Worm (Caenorhabditis elegans): ENCODE measurements around the gene T24C4.5.

T24C4.5 gene

DNA sequence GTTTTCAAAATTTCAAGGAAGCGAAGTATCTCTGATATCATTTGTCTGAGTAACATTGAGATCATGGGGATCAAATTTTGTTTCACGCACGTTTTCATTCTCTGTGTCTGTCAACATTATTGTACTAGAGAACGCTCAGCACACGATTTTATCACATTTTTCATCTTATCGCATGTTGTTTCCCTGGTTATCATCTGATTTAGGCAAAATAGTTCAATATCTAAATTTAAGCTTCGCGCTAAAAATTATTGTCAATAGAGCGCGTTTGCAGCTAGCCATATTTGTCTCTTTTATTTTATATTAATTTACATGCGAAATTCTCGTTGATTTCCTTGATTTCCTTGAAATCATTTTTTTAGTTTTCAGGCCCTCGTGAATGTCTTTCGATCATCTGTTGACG, 34.0 kb downstream of the T24C4.5 start, which contains the start of gene K02F3.2 (continued):
- TF ChIP-seq rbr-2 (tag; optimal IDR thresholded peaks at IDR 0.05) (peak; percentile 25), duxl-1 (tag; optimal IDR thresholded peaks at IDR 0.05; ENCODE audit: poor library complexity) (peak; percentile 17), ZK337.2 (GFP tag; IDR thresholded peaks at IDR 0.05) (no peak), nhr-11 (tag; optimal IDR thresholded peaks at IDR 0.05) (peak; percentile 37), nhr-77 (tag; optimal IDR thresholded peaks at IDR 0.05) (peak; percentile 84)

DNA sequence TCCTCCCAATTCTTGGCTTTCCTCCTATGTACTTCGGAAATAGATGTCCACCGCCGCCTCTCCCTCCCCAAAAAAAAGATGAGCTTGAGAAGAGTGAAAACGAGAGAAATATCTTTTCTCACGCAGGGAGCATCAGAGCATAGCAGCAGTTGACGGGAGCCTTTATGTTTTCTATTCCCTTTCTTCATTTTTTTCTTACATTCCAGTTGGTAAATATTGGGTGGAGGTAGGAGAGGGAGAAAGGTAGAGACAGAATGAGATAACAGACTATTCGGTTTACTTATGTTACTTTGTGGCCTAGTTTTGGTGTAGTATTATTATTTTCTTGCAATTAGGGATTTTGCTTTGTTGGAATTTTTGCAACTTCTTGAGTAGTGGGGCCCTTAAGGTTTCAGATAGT, 35.0 kb downstream of the T24C4.5 start:
- no peak for TF ChIP-seq lir-3 (tag; optimal IDR thresholded peaks at IDR 0.05)
- no peak for TF ChIP-seq set-16 (GFP tag; IDR thresholded peaks at IDR 0.05)
- TF ChIP-seq unc-62 (GFP tag; optimal IDR thresholded peaks at IDR 0.05 in 1 of 2), result peak in 1 of 2 experiments; percentile 43
- TF ChIP-seq unc-62 (tag; optimal IDR thresholded peaks at IDR 0.05), result no peak
- TF ChIP-seq lin-15B (tag; optimal IDR thresholded peaks at IDR 0.05), result no peak
- no peak for TF ChIP-seq daf-12 (tag; optimal IDR thresholded peaks at IDR 0.05)
- TF ChIP-seq gei-8 (GFP tag; optimal IDR thresholded peaks at IDR 0.05), result no peak
- no peak for TF ChIP-seq ceh-28 (tag; optimal IDR thresholded peaks at IDR 0.05)
- no peak for TF ChIP-seq nhr-6 (tag; optimal IDR thresholded peaks at IDR 0.05)
- TF ChIP-seq daf-16 (GFP tag; optimal IDR thresholded peaks at IDR 0.05), result no peak
- TF ChIP-seq daf-16 (tag; optimal IDR thresholded peaks at IDR 0.05), result peak; percentile 17

DNA sequence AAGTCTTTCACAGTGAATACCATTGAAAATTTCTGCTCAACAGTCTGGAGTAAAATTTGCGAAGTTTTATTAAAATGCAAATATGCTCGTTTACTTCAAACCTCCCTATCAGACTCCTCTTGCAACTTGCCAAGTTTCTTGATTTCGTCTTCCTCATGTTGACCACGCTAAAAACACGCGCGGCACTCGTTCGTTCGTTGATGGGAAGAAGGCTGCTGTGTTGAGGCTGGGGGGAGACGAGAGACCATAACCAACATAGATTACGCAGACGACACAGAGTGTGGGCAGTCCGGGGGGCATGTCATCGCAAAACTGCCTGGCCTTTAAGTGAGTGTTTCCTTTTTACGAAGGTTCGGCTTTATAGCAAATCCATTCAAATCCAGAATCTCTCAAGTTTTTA, 35.5 kb downstream of the T24C4.5 start:
- TF ChIP-seq nhr-111 (GFP tag; optimal IDR thresholded peaks at IDR 0.05) (no peak), ztf-11 (tag; optimal IDR thresholded peaks at IDR 0.05) (no peak), mdt-29 (GFP tag; IDR thresholded peaks at IDR 0.05) (no peak), lsy-2 (tag; optimal IDR thresholded peaks at IDR 0.05) (peak in 1 of 2 experiments; percentile 28), ceh-28 (tag; optimal IDR thresholded peaks at IDR 0.05) (no peak), daf-12 (tag; optimal IDR thresholded peaks at IDR 0.05) (no peak), ztf-7 (tag; optimal IDR thresholded peaks at IDR 0.05) (no peak), mdl-1 (tag; optimal IDR thresholded peaks at IDR 0.05) (peak in 1 of 2 experiments; percentile 56), nhr-10 (tag; optimal IDR thresholded peaks at IDR 0.05) (no peak), ces-1 (GFP tag; optimal IDR thresholded peaks at IDR 0.05) (no peak), vab-7 (GFP tag; IDR thresholded peaks at IDR 0.05) (no peak), nhr-25 (tag; optimal IDR thresholded peaks at IDR 0.05; ENCODE audit: borderline replicate concordance, insufficient read depth) (no peak), zfp-2 (tag; optimal IDR thresholded peaks at IDR 0.05) (no peak), dmd-6 (GFP tag; IDR thresholded peaks at IDR 0.05) (peak; percentile 53), duxl-1 (tag; optimal IDR thresholded peaks at IDR 0.05; ENCODE audit: poor library complexity) (no peak), hlh-30 (tag; optimal IDR thresholded peaks at IDR 0.05; ENCODE audit: insufficient read depth) (peak; percentile 77), hlh-11 (tag; optimal IDR thresholded peaks at IDR 0.05) (peak; percentile 65), T20F7.1 (GFP tag; optimal IDR thresholded peaks at IDR 0.05) (no peak), aha-1 (tag) (peak; percentile 40), dmd-8 (GFP tag; IDR thresholded peaks at IDR 0.05) (no peak), ceh-62 (tag; optimal IDR thresholded peaks at IDR 0.05) (no peak), madf-9 (GFP tag; conservative IDR thresholded peaks at IDR 0.05) (peak; percentile 42; the same call in 1 of the 2 replicates), fos-1 (tag; optimal IDR thresholded peaks at IDR 0.05) (no peak), skn-1 (tag; optimal IDR thresholded peaks at IDR 0.05) (no peak), snpc-4 (tag; optimal IDR thresholded peaks at IDR 0.05) (no peak), nhr-11 (tag; optimal IDR thresholded peaks at IDR 0.05) (peak; percentile 18), mxl-2 (GFP tag; conservative IDR thresholded peaks at IDR 0.05) (peak; percentile 44; the same call in 1 of the 2 replicates), Y105C5A.15 (GFP tag; IDR thresholded peaks at IDR 0.05) (no peak), ceh-32 (tag; optimal IDR thresholded peaks at IDR 0.05; ENCODE audit: poor library complexity) (no peak), hif-1 (tag; optimal IDR thresholded peaks at IDR 0.05) (no peak), egl-43 (GFP tag; IDR thresholded peaks at IDR 0.05) (no peak), F44E2.7 (GFP tag; IDR thresholded peaks at IDR 0.05) (no peak), attf-4 (tag; optimal IDR thresholded peaks at IDR 0.05) (no peak), unc-62 (GFP tag; optimal IDR thresholded peaks at IDR 0.05 in 1 of 2) (peak in 1 of 2 experiments; percentile 14), unc-62 (tag; optimal IDR thresholded peaks at IDR 0.05) (no peak), ctbp-1 (GFP tag; IDR thresholded peaks at IDR 0.05) (no peak), ceh-20 (GFP tag; IDR thresholded peaks at IDR 0.05) (0 out of 2 replicates have a peak, but pooled peaks have one; percentile 35), lin-38 (GFP tag; IDR thresholded peaks at IDR 0.05) (peak; percentile 28; the same call in 1 of the 2 replicates)
